Worm (Caenorhabditis elegans) whole organism, L4 larva: Measurements from ENCODE around the gene dpr-1.
A peak's percentile ranks its signal among the peaks of the same experiment; 100 is the strongest.

Experiments
- F10B5.3 ChIP-seq: sonication (generic microtip); optimal IDR thresholded peaks from 2 replicates; lab custom pipeline; 2016; ENCODE audit warnings: mild to moderate bottlenecking, missing genetic modification characterization, missing compliant biosample characterization
- F26F4.8 ChIP-seq: fragments of 200-800 bp; sonication (Bioruptor generic); conservative IDR thresholded peaks from 2 replicates; pipeline ENCODE4 v1.3.6; 2022; ENCODE audit warnings: missing genetic modification characterization, missing compliant biosample characterization
- F37D6.2 ChIP-seq: sonication (generic microtip); optimal IDR thresholded peaks from 2 replicates; lab custom pipeline; 2016; ENCODE audit warnings: mild to moderate bottlenecking, missing genetic modification characterization, missing compliant biosample characterization
- F44E2.7 ChIP-seq: fragments of 200-800 bp; sonication (Bioruptor generic); IDR thresholded peaks from 2 replicates; pipeline ENCODE4 v2.1.2; 2022; ENCODE audit warnings: missing genetic modification characterization, missing compliant biosample characterization
- Y105C5A.15 ChIP-seq: fragments of 200-800 bp; sonication (Bioruptor generic); IDR thresholded peaks from 2 replicates; pipeline ENCODE4 v1.3.6; 2022; ENCODE audit warnings: missing genetic modification characterization, missing compliant biosample characterization
- Y48G9A.11 ChIP-seq: fragments of 200-800 bp; sonication (Bioruptor generic); IDR thresholded peaks from 2 replicates; pipeline ENCODE4 v1.3.6; 2022; ENCODE audit warnings: missing genetic modification reagents, missing genetic modification characterization, missing compliant biosample characterization
- ZK337.2 ChIP-seq: fragments of 200-800 bp; sonication (Bioruptor generic); IDR thresholded peaks from 2 replicates; pipeline ENCODE4 v1.3.6; 2022; ENCODE audit warnings: missing genetic modification reagents, missing genetic modification characterization, missing compliant biosample characterization
- ZK546.5 ChIP-seq, 2 experiments: sonication (generic microtip); optimal IDR thresholded peaks; 2 replicates each; lab custom pipeline; 2017; ENCODE audit warnings: missing biosample characterization in 2 of 2, missing genetic modification characterization in 2 of 2
- aly-2 ChIP-seq: sonication (generic microtip); optimal IDR thresholded peaks from 2 replicates; lab custom pipeline; 2018; ENCODE audit warnings: missing biosample characterization, missing genetic modification characterization
- arid-1 ChIP-seq: fragments of 200-800 bp; sonication (Bioruptor generic); conservative IDR thresholded peaks from 2 replicates; pipeline ENCODE4 v1.3.6; 2022; ENCODE audit warnings: missing genetic modification reagents, missing genetic modification characterization, missing compliant biosample characterization
- attf-4 ChIP-seq: sonication (generic microtip); optimal IDR thresholded peaks from 3 replicates; lab custom pipeline; 2017; ENCODE audit warnings: missing biosample characterization, missing genetic modification characterization
- ceh-28 ChIP-seq: fragments of 150-350 bp; optimal IDR thresholded peaks from 2 replicates; lab custom pipeline; 2014; ENCODE audit warnings: missing biosample characterization, missing genetic modification reagents, missing genetic modification characterization
- ceh-44 ChIP-seq: fragments of 200-800 bp; sonication (Bioruptor generic); IDR thresholded peaks from 2 replicates; pipeline ENCODE4 v1.3.6; 2022; ENCODE audit warnings: missing genetic modification reagents, missing genetic modification characterization, missing compliant biosample characterization
- ceh-62 ChIP-seq: sonication (generic microtip); optimal IDR thresholded peaks from 2 replicates; lab custom pipeline; 2017; ENCODE audit warnings: missing biosample characterization, missing genetic modification characterization
- dmd-6 ChIP-seq: fragments of 200-800 bp; sonication (Bioruptor generic); IDR thresholded peaks from 2 replicates; pipeline ENCODE4 v1.3.6; 2022; ENCODE audit warnings: missing genetic modification reagents, missing genetic modification characterization, missing compliant biosample characterization
- dmd-8 ChIP-seq: fragments of 200-800 bp; sonication (Bioruptor generic); IDR thresholded peaks from 2 replicates; pipeline ENCODE4 v1.3.6; 2022; ENCODE audit warnings: missing genetic modification characterization, missing compliant biosample characterization
- dmd-9 ChIP-seq: fragments of 200-800 bp; sonication (Bioruptor generic); IDR thresholded peaks from 2 replicates; pipeline ENCODE4 v1.3.6; 2022; ENCODE audit warnings: missing genetic modification reagents, missing genetic modification characterization, missing compliant biosample characterization
- dpl-1 ChIP-seq: fragments of 150-350 bp; optimal IDR thresholded peaks from 2 replicates; lab custom pipeline; 2014; ENCODE audit warnings: missing biosample characterization, missing genetic modification reagents, missing genetic modification characterization
- hlh-30 ChIP-seq: sonication (generic microtip); optimal IDR thresholded peaks from 2 replicates; lab custom pipeline; 2017; ENCODE audit warnings: antibody characterized with exemption, mild to moderate bottlenecking, missing genetic modification characterization, missing compliant biosample characterization; ENCODE audit not compliant: insufficient read depth
- hmg-1.1 ChIP-seq: fragments of 200-800 bp; sonication (Bioruptor generic); IDR thresholded peaks from 2 replicates; pipeline ENCODE4 v1.3.6; 2022; ENCODE audit warnings: missing genetic modification reagents, missing genetic modification characterization, missing compliant biosample characterization
- jun-1 ChIP-seq: fragments of 150-350 bp; optimal IDR thresholded peaks from 2 replicates; lab custom pipeline; 2014; ENCODE audit warnings: missing biosample characterization, missing genetic modification reagents, missing genetic modification characterization
- lin-1 ChIP-seq: fragments of 200-800 bp; sonication (Bioruptor generic); IDR thresholded peaks from 2 replicates; pipeline ENCODE4 v1.3.6; 2022; ENCODE audit warnings: missing genetic modification reagents, missing genetic modification characterization, missing compliant biosample characterization
- lin-13 ChIP-seq: fragments of 150-350 bp; optimal IDR thresholded peaks from 2 replicates; lab custom pipeline; 2014; ENCODE audit warnings: missing biosample characterization, missing genetic modification reagents, missing genetic modification characterization
- lin-29 ChIP-seq: fragments of 200-800 bp; sonication (Bioruptor generic); IDR thresholded peaks from 2 replicates; pipeline ENCODE4 v1.3.6; 2022; ENCODE audit warnings: missing genetic modification reagents, missing genetic modification characterization, missing compliant biosample characterization
- lin-38 ChIP-seq: fragments of 200-800 bp; sonication (Bioruptor generic); IDR thresholded peaks from 2 replicates; pipeline ENCODE4 v1.3.6; 2022; ENCODE audit warnings: missing genetic modification reagents, missing genetic modification characterization, missing compliant biosample characterization
- lin-39 ChIP-seq: fragments of 150-350 bp; optimal IDR thresholded peaks from 2 replicates; lab custom pipeline; 2014; ENCODE audit warnings: missing biosample characterization, missing genetic modification reagents, missing genetic modification characterization
- lir-3 ChIP-seq: sonication (generic microtip); optimal IDR thresholded peaks from 2 replicates; lab custom pipeline; 2016; ENCODE audit warnings: mild to moderate bottlenecking, missing genetic modification characterization, missing compliant biosample characterization
- mep-1 ChIP-seq: fragments of 150-350 bp; sonication (generic microtip); optimal IDR thresholded peaks from 3 replicates; lab custom pipeline; 2014; ENCODE audit warnings: missing biosample characterization, missing genetic modification characterization
- mes-2 ChIP-seq: sonication (generic microtip); optimal IDR thresholded peaks from 2 replicates; lab custom pipeline; 2016; ENCODE audit warnings: missing genotype, mild to moderate bottlenecking, missing genetic modification characterization, missing compliant biosample characterization; ENCODE audit not compliant: poor library complexity, severe bottlenecking
- mxl-2 ChIP-seq: fragments of 200-800 bp; sonication (Bioruptor generic); conservative IDR thresholded peaks from 2 replicates; pipeline ENCODE4 v1.3.6; 2022; ENCODE audit warnings: missing genetic modification reagents, missing genetic modification characterization, missing compliant biosample characterization
- mxl-3 ChIP-seq: fragments of 200-800 bp; sonication (Bioruptor generic); optimal IDR thresholded peaks from 2 replicates; lab custom pipeline; 2018; ENCODE audit warnings: mild to moderate bottlenecking, missing genetic modification characterization, missing compliant biosample characterization
- nhr-237 ChIP-seq: sonication (generic microtip); optimal IDR thresholded peaks from 2 replicates; lab custom pipeline; 2017; ENCODE audit warnings: missing biosample characterization, missing genetic modification characterization
- nhr-28 ChIP-seq: fragments of 150-350 bp; optimal IDR thresholded peaks from 2 replicates; lab custom pipeline; 2014; ENCODE audit warnings: missing biosample characterization, missing genetic modification characterization
- nhr-41 ChIP-seq: fragments of 200-800 bp; sonication (Bioruptor generic); IDR thresholded peaks from 2 replicates; pipeline ENCODE4 v1.3.6; 2022; ENCODE audit warnings: missing genetic modification reagents, missing genetic modification characterization, missing compliant biosample characterization
- nhr-42 ChIP-seq: fragments of 200-800 bp; sonication (Bioruptor generic); IDR thresholded peaks from 2 replicates; pipeline ENCODE4 v1.3.6; 2022; ENCODE audit warnings: missing genetic modification characterization, missing compliant biosample characterization
- nhr-48 ChIP-seq: sonication (generic microtip); optimal IDR thresholded peaks from 2 replicates; lab custom pipeline; 2016; ENCODE audit warnings: mild to moderate bottlenecking, missing genetic modification characterization, missing compliant biosample characterization
- nhr-6 ChIP-seq: fragments of 150-350 bp; optimal IDR thresholded peaks from 2 replicates; lab custom pipeline; 2014; ENCODE audit warnings: missing biosample characterization, missing genetic modification characterization
- pha-4 ChIP-seq, 2 experiments: fragments of 150-350 bp in 1 of 2; fragments of 200-800 bp in 1 of 2; sonication (Bioruptor generic) in 1 of 2; IDR thresholded peaks in 1 of 2; optimal IDR thresholded peaks in 1 of 2; 2 replicates each; pipeline versions ENCODE4 v1.3.6 to Lab custom; 2014 to 2022; ENCODE audit warnings: missing genetic modification characterization in 2 of 2, missing genetic modification reagents in 2 of 2, missing biosample characterization in 1 of 2, missing compliant biosample characterization in 1 of 2
- rbr-2 ChIP-seq: sonication (generic microtip); optimal IDR thresholded peaks from 2 replicates; lab custom pipeline; 2016; ENCODE audit warnings: missing genotype, missing genetic modification characterization, missing compliant biosample characterization
- saeg-2 ChIP-seq: fragments of 200-800 bp; sonication (Bioruptor generic); IDR thresholded peaks from 2 replicates; pipeline ENCODE4 v1.3.6; 2022; ENCODE audit warnings: missing genetic modification reagents, missing genetic modification characterization, missing compliant biosample characterization
- sdz-12 ChIP-seq: fragments of 200-800 bp; sonication (Bioruptor generic); optimal IDR thresholded peaks from 2 replicates; lab custom pipeline; 2018; ENCODE audit warnings: mild to moderate bottlenecking, missing genetic modification characterization, missing compliant biosample characterization
- skn-1 ChIP-seq: fragments of 150-350 bp; optimal IDR thresholded peaks from 2 replicates; lab custom pipeline; 2014; ENCODE audit warnings: missing biosample characterization, missing genetic modification characterization
- snpc-1.2 ChIP-seq: fragments of 200-800 bp; sonication (Bioruptor generic); IDR thresholded peaks from 2 replicates; pipeline ENCODE4 v1.3.6; 2022; ENCODE audit warnings: missing genetic modification reagents, missing genetic modification characterization, missing compliant biosample characterization
- spr-3 ChIP-seq: fragments of 200-800 bp; sonication (Bioruptor generic); optimal IDR thresholded peaks from 2 replicates; lab custom pipeline; 2018; ENCODE audit warnings: mild to moderate bottlenecking, missing genetic modification characterization, missing compliant biosample characterization
- unc-130 ChIP-seq: sonication (generic microtip); optimal IDR thresholded peaks from 2 replicates; lab custom pipeline; 2016; ENCODE audit warnings: missing genetic modification reagents, missing genetic modification characterization, missing compliant biosample characterization
- unc-39 ChIP-seq: sonication (generic microtip); optimal IDR thresholded peaks from 2 replicates; lab custom pipeline; 2017; ENCODE audit warnings: missing biosample characterization, missing genetic modification characterization
- zfp-3 ChIP-seq: fragments of 200-800 bp; sonication (Bioruptor generic); conservative IDR thresholded peaks from 2 replicates; pipeline ENCODE4 v1.3.6; 2022; ENCODE audit warnings: missing genetic modification reagents, missing genetic modification characterization, missing compliant biosample characterization
- zip-11 ChIP-seq: fragments of 200-800 bp; sonication (Bioruptor generic); IDR thresholded peaks from 2 replicates; pipeline ENCODE4 v1.3.6; 2022; ENCODE audit warnings: missing genetic modification characterization, missing compliant biosample characterization
- zip-2 ChIP-seq: fragments of 150-350 bp; optimal IDR thresholded peaks from 2 replicates; lab custom pipeline; 2014; ENCODE audit warnings: missing biosample characterization, missing genetic modification characterization
- ztf-11 ChIP-seq: fragments of 150-350 bp; optimal IDR thresholded peaks from 2 replicates; lab custom pipeline; 2014; ENCODE audit warnings: missing biosample characterization, missing genetic modification characterization
- ztf-7 ChIP-seq: fragments of 150-350 bp; optimal IDR thresholded peaks from 2 replicates; lab custom pipeline; 2014; ENCODE audit warnings: missing biosample characterization, missing genetic modification characterization

Gene dpr-1

DNA sequence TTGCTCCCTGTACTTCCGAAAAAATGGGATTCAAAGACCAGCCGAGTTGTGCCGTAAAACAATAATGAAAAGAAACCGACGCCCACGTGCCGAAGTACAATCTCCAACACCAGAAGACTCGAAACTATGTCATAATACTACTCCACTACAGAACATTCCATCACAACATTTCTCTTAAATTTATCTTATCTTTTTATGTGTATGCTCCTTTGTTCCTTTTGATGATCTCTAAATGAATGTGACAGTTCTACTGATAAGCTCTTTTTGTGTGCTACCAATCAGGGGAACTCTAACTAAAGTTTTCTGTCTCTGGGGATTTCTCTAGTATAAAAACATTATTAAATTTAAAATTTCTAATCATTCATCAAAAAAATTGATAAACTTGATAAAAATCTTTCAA, 44.8 kb upstream of the dpr-1 start (continued):
- no peak for TF ChIP-seq lin-39
- TF ChIP-seq ceh-28 (tag; lab: Kevin White, UChicago) = no peak
- TF ChIP-seq ztf-11 = no peak
- no peak for TF ChIP-seq F26F4.8 (GFP tag; lab: Robert Waterston, UW)
- TF ChIP-seq lin-1 (GFP tag; lab: Robert Waterston, UW) = peak; percentile 7; the same call in 1 of the 2 replicates
- peak; percentile 26 for TF ChIP-seq nhr-48
- TF ChIP-seq aly-2 (tag; lab: Kevin White, UChicago) = no peak
- no peak for TF ChIP-seq mxl-3 (GFP tag; lab: Kevin White, UChicago)
- peak; percentile 47; the same call in 1 of the 2 replicates for TF ChIP-seq dmd-6 (GFP tag; lab: Robert Waterston, UW)
- no peak for TF ChIP-seq Y48G9A.11 (GFP tag; lab: Robert Waterston, UW)
- TF ChIP-seq mxl-2 (GFP tag; lab: Robert Waterston, UW) = no peak
- 0 out of 2 replicates have a peak, but pooled peaks have one; percentile 63 for TF ChIP-seq zfp-3 (GFP tag; lab: Robert Waterston, UW)
- no peak for TF ChIP-seq nhr-41
- no peak for TF ChIP-seq ceh-44 (GFP tag; lab: Robert Waterston, UW)
- no peak for TF ChIP-seq mes-2 (tag; lab: Kevin White, UChicago)
- no peak for TF ChIP-seq nhr-6 (tag; lab: Kevin White, UChicago)
- no peak for TF ChIP-seq ztf-7
- TF ChIP-seq lir-3 (tag; lab: Kevin White, UChicago) = no peak
- no peak for TF ChIP-seq F44E2.7 (GFP tag; lab: Robert Waterston, UW)
- TF ChIP-seq nhr-42 (GFP tag; lab: Robert Waterston, UW) = no peak
- no peak for TF ChIP-seq sdz-12
- TF ChIP-seq dmd-8 (GFP tag; lab: Robert Waterston, UW) = no peak
- TF ChIP-seq pha-4 (GFP tag; IDR thresholded peaks at IDR 0.05; lab: Robert Waterston, UW) = peak; percentile 50; the same call in 1 of the 2 replicates
- no peak for TF ChIP-seq pha-4 (tag; optimal IDR thresholded peaks at IDR 0.05; lab: Kevin White, UChicago)
- no peak for TF ChIP-seq F10B5.3
- TF ChIP-seq zip-11 (GFP tag; lab: Robert Waterston, UW) = no peak
- TF ChIP-seq jun-1 = no peak
- no peak for TF ChIP-seq rbr-2 (tag; lab: Kevin White, UChicago)
- TF ChIP-seq ZK337.2 (GFP tag; lab: Robert Waterston, UW) = no peak
- no peak for TF ChIP-seq nhr-237 (tag; lab: Kevin White, UChicago)
- TF ChIP-seq F37D6.2 = no peak
- TF ChIP-seq hmg-1.1 = 0 out of 2 replicates have a peak, but pooled peaks have one; percentile 28
- no peak for TF ChIP-seq dmd-9
- no peak; the same call in 1 of the 2 replicates for TF ChIP-seq lin-38 (GFP tag; lab: Robert Waterston, UW)
- TF ChIP-seq spr-3 (GFP tag; lab: Kevin White, UChicago) = no peak
- no peak for TF ChIP-seq ceh-62 (tag; lab: Kevin White, UChicago)
- TF ChIP-seq nhr-28 (tag; lab: Kevin White, UChicago) = peak; percentile 88
- TF ChIP-seq hlh-30 (tag; lab: Kevin White, UChicago) = peak; percentile 2
- no peak for TF ChIP-seq Y105C5A.15 (GFP tag; lab: Robert Waterston, UW)
- no peak for TF ChIP-seq ZK546.5 (tag; optimal IDR thresholded peaks at IDR 0.05; lab: Kevin White, UChicago)
- TF ChIP-seq attf-4 = no peak
- TF ChIP-seq snpc-1.2 (GFP tag; lab: Robert Waterston, UW) = no peak
- TF ChIP-seq unc-130 (GFP tag; lab: Kevin White, UChicago) = no peak
- TF ChIP-seq arid-1 (GFP tag; lab: Robert Waterston, UW) = 0 out of 2 replicates have a peak, but pooled peaks have one; percentile 9
- TF ChIP-seq mep-1 = no peak
- no peak for TF ChIP-seq lin-13 (GFP tag; lab: Kevin White, UChicago)
- no peak for TF ChIP-seq lin-29 (GFP tag; lab: Robert Waterston, UW)
- no peak for TF ChIP-seq dpl-1 (GFP tag; lab: Kevin White, UChicago)
- no peak for TF ChIP-seq saeg-2 (GFP tag; lab: Robert Waterston, UW)
- no peak for TF ChIP-seq skn-1 (tag; lab: Kevin White, UChicago)
- TF ChIP-seq unc-39 (tag; lab: Kevin White, UChicago) = no peak
- TF ChIP-seq zip-2 (tag; lab: Kevin White, UChicago) = no peak
